Worm (Caenorhabditis elegans): ENCODE results near the gene col-164.
A peak's percentile ranks its signal among the peaks of the same experiment; 100 is the strongest.

col-164 gene

DNA sequence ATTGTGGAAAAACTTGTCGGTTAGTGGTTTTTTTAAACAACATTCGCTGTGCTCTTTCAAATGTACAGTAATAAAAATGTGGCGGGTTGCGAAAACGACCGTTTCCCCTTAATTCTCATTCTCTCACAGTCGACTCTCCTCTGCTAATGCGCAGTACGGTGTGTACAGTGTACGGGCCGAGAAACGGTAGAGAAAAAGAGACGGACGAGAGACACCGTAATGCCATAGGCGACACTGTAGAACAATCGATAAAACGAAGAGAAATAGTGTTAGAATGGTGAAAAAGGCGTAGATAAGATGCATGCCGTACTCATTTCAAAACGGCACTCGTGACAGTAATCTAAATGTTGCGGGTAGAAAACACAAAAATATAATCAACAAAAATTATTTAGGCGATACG is 2.8 kb upstream of the col-164 start:
- TF ChIP-seq repo-1 (tag; optimal IDR thresholded peaks at IDR 0.05) (no peak), lin-40 (tag; optimal IDR thresholded peaks at IDR 0.05) (peak; percentile 15), B0035.1 (tag; optimal IDR thresholded peaks at IDR 0.05) (no peak), hmg-1.2 (GFP tag; IDR thresholded peaks at IDR 0.05) (peak; percentile 46; the same call in 1 of the 2 replicates), B0336.3 (GFP tag; IDR thresholded peaks at IDR 0.05) (peak; percentile 24; the same call in 1 of the 2 replicates), attf-5 (GFP tag; optimal IDR thresholded peaks at IDR 0.05) (peak; percentile 42), unc-62 (GFP tag; optimal IDR thresholded peaks at IDR 0.05) (peak; percentile 3), nhr-80 (tag; optimal IDR thresholded peaks at IDR 0.05) (peak; percentile 64), ztf-26 (tag; optimal IDR thresholded peaks at IDR 0.05) (peak; percentile 1)

ce11 chrX:2094094-2094493 is 825 bp downstream of the col-164 start:
- no peak for TF ChIP-seq dpl-1 (GFP tag; optimal IDR thresholded peaks at IDR 0.05)
- TF ChIP-seq egrh-3 (GFP tag; IDR thresholded peaks at IDR 0.05): peak; percentile 31; the same call in 1 of the 2 replicates
- TF ChIP-seq lin-26 (GFP tag; IDR thresholded peaks at IDR 0.05): no peak
- TF ChIP-seq zfh-2 (GFP tag; conservative IDR thresholded peaks at IDR 0.05): 0 out of 2 replicates have a peak, but pooled peaks have one; percentile 21
- no peak for TF ChIP-seq zim-3 (tag; optimal IDR thresholded peaks at IDR 0.05)
- TF ChIP-seq madf-10 (tag; optimal IDR thresholded peaks at IDR 0.05): no peak

DNA sequence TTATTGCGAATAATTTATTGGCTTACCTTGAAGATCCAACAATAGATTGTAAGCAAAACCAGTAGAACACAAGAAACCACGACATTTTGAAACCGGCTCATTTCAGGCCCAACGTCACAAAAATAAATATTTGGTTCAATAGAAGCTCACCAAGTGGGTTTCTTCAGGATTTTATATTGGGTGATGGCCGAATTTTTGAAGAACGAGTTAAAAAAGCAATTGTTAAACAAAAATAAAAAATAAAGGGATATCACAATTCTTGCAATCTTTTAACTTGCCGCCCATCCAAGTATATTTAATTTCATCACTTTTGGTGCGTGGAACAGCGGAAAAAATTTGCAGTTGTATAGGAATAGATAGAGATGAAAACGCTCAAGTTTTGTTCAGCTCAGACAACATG is 3.5 kb downstream of the col-164 start, which contains the start of gene T21D9.2:
Gene T21D9.2, minus strand, starts transcription at position 101 of the 400 bp plus-strand sequence.
- TF ChIP-seq B0035.1 (tag; optimal IDR thresholded peaks at IDR 0.05) (no peak), attf-3 (GFP tag; conservative IDR thresholded peaks at IDR 0.05) (no peak), snpc-1.1 (tag; optimal IDR thresholded peaks at IDR 0.05; ENCODE audit: insufficient read depth) (no peak)

DNA sequence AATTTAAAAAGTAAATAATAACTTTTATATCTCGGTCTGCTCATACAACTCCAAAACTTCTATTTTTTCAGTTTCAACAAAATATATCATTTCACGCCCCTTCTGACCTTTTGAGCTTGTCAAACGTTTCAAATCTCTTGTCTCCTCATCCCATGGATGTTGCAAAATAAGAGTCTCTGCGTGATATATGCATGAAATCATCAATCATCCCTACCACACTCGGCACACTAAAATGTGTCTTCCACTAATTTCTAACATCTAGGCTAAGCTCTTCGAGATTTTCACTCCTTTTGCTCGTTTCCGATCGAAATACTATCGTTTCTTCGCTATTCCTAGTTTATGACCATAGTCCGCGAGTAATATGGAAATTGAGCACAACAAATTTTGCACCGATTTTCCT is 5.7 kb downstream of the col-164 start:
- TF ChIP-seq B0035.1 (tag; optimal IDR thresholded peaks at IDR 0.05) (no peak), pbrm-1 (GFP tag; IDR thresholded peaks at IDR 0.05) (no peak), unc-62 (GFP tag; optimal IDR thresholded peaks at IDR 0.05) (no peak), attf-6 (GFP tag; IDR thresholded peaks at IDR 0.05) (no peak), rcor-1 (GFP tag; IDR thresholded peaks at IDR 0.05) (no peak), F49E8.2 (tag; optimal IDR thresholded peaks at IDR 0.05; ENCODE audit: insufficient read depth) (no peak), lin-40 (tag; optimal IDR thresholded peaks at IDR 0.05) (no peak), D2030.7 (GFP tag; IDR thresholded peaks at IDR 0.05) (no peak), fkh-3 (tag; optimal IDR thresholded peaks at IDR 0.05) (no peak), ZK185.1 (tag; optimal IDR thresholded peaks at IDR 0.05; ENCODE audit: poor library complexity, severe bottlenecking) (no peak), xnd-1 (tag; optimal IDR thresholded peaks at IDR 0.05) (no peak), ceh-100 (GFP tag; IDR thresholded peaks at IDR 0.05) (no peak), ceh-91 (GFP tag; IDR thresholded peaks at IDR 0.05) (no peak), hrde-1 (tag; optimal IDR thresholded peaks at IDR 0.05; ENCODE audit: borderline replicate concordance) (no peak)

- TF ChIP-seq hsf-1 (GFP tag; IDR thresholded peaks at IDR 0.05): no peak
Measured at ce11 chrX:2105310-2105709, 12.0 kb downstream of the col-164 start, which contains the start of gene F53B1.3. F53B1.3 (plus strand) TSS chrX:2105610.

- TF ChIP-seq Y56A3A.18 (GFP tag; IDR thresholded peaks at IDR 0.05) (no peak), unc-62 (GFP tag; optimal IDR thresholded peaks at IDR 0.05) (peak; percentile 44), nhr-80 (tag; optimal IDR thresholded peaks at IDR 0.05) (peak; percentile 48)
Measured at ce11 chrX:2107414-2107813, 14.1 kb downstream of the col-164 start.

Data from whole organism, young adult.